Fruit fly (Drosophila melanogaster) whole organism, embryonic: ENCODE measurements around the gene Tim17b1.
A peak's percentile ranks its signal among the peaks of the same experiment; 100 is the strongest.

Experiments used
- Ada2b ChIP-seq: fragments of 200-800 bp; sonication (Bioruptor generic); IDR thresholded peaks from 2 replicates; pipeline ENCODE4 v1.3.6; 2022; ENCODE audit warnings: missing biosample characterization, missing genetic modification characterization
- Antp ChIP-seq: fragments of 200-800 bp; sonication (Bioruptor generic); optimal IDR thresholded peaks from 3 replicates; lab custom pipeline; 2016; ENCODE audit warnings: missing biosample characterization, missing genetic modification characterization
- CG10431 ChIP-seq: fragments of 200-800 bp; sonication (Bioruptor generic); optimal IDR thresholded peaks from 3 replicates; lab custom pipeline; 2018; ENCODE audit warnings: missing biosample characterization, mild to moderate bottlenecking, missing genetic modification characterization
- CG11398 ChIP-seq: fragments of 200-800 bp; sonication (Bioruptor generic); optimal IDR thresholded peaks from 2 replicates; lab custom pipeline; 2016; ENCODE audit warnings: missing biosample characterization, missing genetic modification characterization
- CG11560 ChIP-seq: fragments of 200-800 bp; sonication (Bioruptor generic); IDR thresholded peaks from 3 replicates; pipeline ENCODE4 v1.3.6; 2022; ENCODE audit warnings: missing biosample characterization, missing genetic modification characterization
- CG12391 ChIP-seq: fragments of 200-800 bp; sonication (Bioruptor generic); optimal IDR thresholded peaks from 3 replicates; lab custom pipeline; 2018; ENCODE audit warnings: missing biosample characterization, mild to moderate bottlenecking, missing genetic modification characterization, moderate library complexity
- CG12744 ChIP-seq: fragments of 200-800 bp; sonication (Bioruptor generic); optimal IDR thresholded peaks from 2 replicates; lab custom pipeline; 2016; ENCODE audit warnings: missing biosample characterization, missing genetic modification characterization
- CG17612 ChIP-seq: fragments of 200-800 bp; sonication (Bioruptor generic); IDR thresholded peaks from 2 replicates; pipeline ENCODE4 v1.3.6; 2022; ENCODE audit warnings: missing biosample characterization, missing genetic modification characterization
- CG30020 ChIP-seq: fragments of 200-800 bp; optimal IDR thresholded peaks from 2 replicates; lab custom pipeline; 2019; ENCODE audit warnings: missing biosample characterization, mild to moderate bottlenecking, missing genetic modification characterization, moderate library complexity
- CG31365 ChIP-seq: fragments of 200-800 bp; sonication (Bioruptor generic); optimal IDR thresholded peaks from 2 replicates; lab custom pipeline; 2018; ENCODE audit warnings: missing biosample characterization, mild to moderate bottlenecking, missing genetic modification characterization
- CG42726 ChIP-seq: fragments of 200-800 bp; sonication (Bioruptor generic); IDR thresholded peaks from 2 replicates; pipeline ENCODE4 v1.3.6; 2022; ENCODE audit warnings: missing biosample characterization, missing genetic modification characterization; ENCODE audit not compliant: partially characterized antibody
- CG4820 ChIP-seq: fragments of 200-800 bp; sonication (Bioruptor generic); optimal IDR thresholded peaks from 3 replicates; lab custom pipeline; 2016; ENCODE audit warnings: missing biosample characterization, missing genetic modification characterization
- CG4854 ChIP-seq: fragments of 200-800 bp; sonication (Bioruptor generic); optimal IDR thresholded peaks from 2 replicates; lab custom pipeline; 2016; ENCODE audit warnings: missing biosample characterization, missing genetic modification characterization, inconsistent platforms
- CG8290 ChIP-seq, 3 experiments: fragments of 200-800 bp; sonication (Bioruptor generic); optimal IDR thresholded peaks; 2 replicates each; lab custom pipeline; 2016 to 2019; ENCODE audit warnings: missing biosample characterization in 3 of 3, missing genetic modification characterization in 3 of 3, mild to moderate bottlenecking in 2 of 3, moderate library complexity in 1 of 3
- CG8388 ChIP-seq: fragments of 200-800 bp; sonication (Bioruptor generic); optimal IDR thresholded peaks from 2 replicates; lab custom pipeline; 2019; ENCODE audit warnings: missing biosample characterization, mild to moderate bottlenecking, missing genetic modification characterization, moderate library complexity
- Chrac-16 ChIP-seq: fragments of 200-800 bp; sonication (Bioruptor generic); optimal IDR thresholded peaks from 3 replicates; lab custom pipeline; 2016; ENCODE audit warnings: missing biosample characterization, missing genetic modification characterization
- D19A ChIP-seq: fragments of 200-800 bp; optimal IDR thresholded peaks from 3 replicates; lab custom pipeline; 2019; ENCODE audit warnings: missing biosample characterization, mild to moderate bottlenecking, missing genetic modification characterization, moderate library complexity
- Dbx ChIP-seq: fragments of 200-800 bp; sonication (Bioruptor generic); IDR thresholded peaks from 3 replicates; pipeline ENCODE4 v1.3.6; 2022; ENCODE audit warnings: missing biosample characterization, missing genetic modification characterization
- Drgx ChIP-seq: fragments of 200-800 bp; sonication (Bioruptor generic); IDR thresholded peaks from 2 replicates; pipeline ENCODE4 v1.3.6; 2022; ENCODE audit warnings: missing biosample characterization, missing genetic modification characterization
- Ets65A ChIP-seq: fragments of 200-800 bp; sonication (Bioruptor generic); peaks from one replicate; lab custom pipeline; 2016; ENCODE audit warnings: missing biosample characterization, missing genetic modification characterization
- HLH54F ChIP-seq: fragments of 200-800 bp; sonication (Bioruptor generic); optimal IDR thresholded peaks from 3 replicates; lab custom pipeline; 2016; ENCODE audit warnings: missing biosample characterization, missing genetic modification characterization
- HmgD ChIP-seq: fragments of 200-800 bp; sonication (Bioruptor generic); optimal IDR thresholded peaks from 3 replicates; lab custom pipeline; 2016; ENCODE audit warnings: missing biosample characterization, missing genetic modification characterization
- Hr78 ChIP-seq, 2 experiments: fragments of 200-800 bp in 1 of 2; fragments of >200 bp in 1 of 2; sonication (Bioruptor generic) in 1 of 2; optimal IDR thresholded peaks; 2 replicates each; lab custom pipeline; 2017 to 2019; ENCODE audit warnings: missing biosample characterization in 2 of 2, missing genetic modification characterization in 2 of 2, mild to moderate bottlenecking in 1 of 2, moderate library complexity in 1 of 2
- Mad ChIP-seq: fragments of 200-800 bp; sonication (Bioruptor generic); optimal IDR thresholded peaks from 2 replicates; lab custom pipeline; 2016; ENCODE audit warnings: missing biosample characterization, missing genetic modification characterization
- Med ChIP-seq: fragments of 200-800 bp; sonication (Bioruptor generic); peaks from one replicate; lab custom pipeline; 2016; ENCODE audit warnings: missing biosample characterization, missing genetic modification characterization, mild to moderate bottlenecking, inconsistent platforms, moderate library complexity
- Mrtf ChIP-seq: fragments of 200-800 bp; sonication (Bioruptor generic); IDR thresholded peaks from 3 replicates; pipeline ENCODE4 v1.3.6; 2022; ENCODE audit warnings: missing biosample characterization, missing genetic modification characterization
- NC2β ChIP-seq: fragments of 200-800 bp; sonication (Bioruptor generic); optimal IDR thresholded peaks from 2 replicates; lab custom pipeline; 2016; ENCODE audit warnings: missing biosample characterization, missing genetic modification characterization
- Oli ChIP-seq: fragments of 200-800 bp; sonication (Bioruptor generic); optimal IDR thresholded peaks from 2 replicates; lab custom pipeline; 2018; ENCODE audit warnings: missing biosample characterization, mild to moderate bottlenecking, missing genetic modification characterization, moderate library complexity
- Pdp1 ChIP-seq, 2 experiments: fragments of 200-800 bp; sonication (Bioruptor generic); optimal IDR thresholded peaks; 3 replicates each; lab custom pipeline; 2016; ENCODE audit warnings: missing biosample characterization in 2 of 2, missing genetic modification characterization in 2 of 2, mild to moderate bottlenecking in 1 of 2, moderate library complexity in 1 of 2
- Sin3A ChIP-seq: fragments of >200 bp; optimal IDR thresholded peaks from 2 replicates; lab custom pipeline; 2018
- Sry-β ChIP-seq: fragments of 200-800 bp; sonication (Bioruptor generic); optimal IDR thresholded peaks from 2 replicates; lab custom pipeline; 2018; ENCODE audit warnings: missing biosample characterization, mild to moderate bottlenecking, missing genetic modification characterization, moderate library complexity
- ara ChIP-seq: fragments of 200-800 bp; sonication (Bioruptor generic); IDR thresholded peaks from 2 replicates; pipeline ENCODE4 v1.3.6; 2022; ENCODE audit warnings: missing biosample characterization, missing genetic modification characterization
- crp ChIP-seq, 2 experiments: fragments of 200-800 bp; sonication (Bioruptor generic); optimal IDR thresholded peaks; 2 replicates in 1 of 2; 3 replicates in 1 of 2; lab custom pipeline; 2017; ENCODE audit warnings: missing biosample characterization in 2 of 2, missing genetic modification characterization in 2 of 2, mild to moderate bottlenecking in 1 of 2, moderate library complexity in 1 of 2
- cwo ChIP-seq: fragments of 200-800 bp; sonication (Bioruptor generic); optimal IDR thresholded peaks from 3 replicates; lab custom pipeline; 2017; ENCODE audit warnings: missing biosample characterization, missing genetic modification characterization, mild to moderate bottlenecking, moderate library complexity, missing genetic modification reagents
- dimm ChIP-seq: fragments of 200-800 bp; sonication (Bioruptor generic); IDR thresholded peaks from 2 replicates; pipeline ENCODE4 v1.3.6; 2022; ENCODE audit warnings: missing biosample characterization, missing genetic modification characterization
- eve ChIP-seq, 2 experiments: fragments of >200 bp; optimal IDR thresholded peaks; 2 replicates each; lab custom pipeline; 2017; ENCODE audit warnings: missing biosample characterization in 2 of 2, missing genetic modification characterization in 2 of 2
- h ChIP-seq: fragments of >200 bp; optimal IDR thresholded peaks from 2 replicates; lab custom pipeline; 2017
- ind ChIP-seq: fragments of 200-800 bp; sonication (Bioruptor generic); optimal IDR thresholded peaks from 3 replicates; lab custom pipeline; 2016; ENCODE audit warnings: missing biosample characterization, missing genetic modification characterization
- jigr1 ChIP-seq: fragments of 200-800 bp; sonication (Bioruptor generic); IDR thresholded peaks from 3 replicates; pipeline ENCODE4 v1.3.6; 2022; ENCODE audit warnings: missing biosample characterization, missing genetic modification characterization
- nau ChIP-seq: fragments of 200-800 bp; sonication (Bioruptor generic); optimal IDR thresholded peaks from 3 replicates; lab custom pipeline; 2017; ENCODE audit warnings: missing biosample characterization, mild to moderate bottlenecking, missing genetic modification characterization, missing genetic modification reagents
- nom ChIP-seq: fragments of 200-800 bp; sonication (Bioruptor generic); optimal IDR thresholded peaks from 2 replicates; lab custom pipeline; 2017; ENCODE audit warnings: missing biosample characterization, missing genetic modification characterization, mild to moderate bottlenecking, moderate library complexity, missing genetic modification reagents
- org-1 ChIP-seq: fragments of 200-800 bp; sonication (Bioruptor generic); optimal IDR thresholded peaks from 2 replicates; lab custom pipeline; 2017; ENCODE audit warnings: missing biosample characterization, missing genetic modification characterization
- otp ChIP-seq: fragments of 200-800 bp; sonication (Bioruptor generic); IDR thresholded peaks from 3 replicates; pipeline ENCODE4, ENCODE4 v1.3.6; 2022; ENCODE audit warnings: missing biosample characterization, missing genetic modification characterization
- repo ChIP-seq: fragments of 200-800 bp; sonication (Bioruptor generic); optimal IDR thresholded peaks from 2 replicates; lab custom pipeline; 2016; ENCODE audit warnings: missing biosample characterization, missing genetic modification characterization
- sc ChIP-seq, 3 experiments: fragments of >200 bp in 2 of 3; fragments of 200-800 bp in 1 of 3; sonication (Bioruptor generic) in 1 of 3; optimal IDR thresholded peaks; 2 replicates in 2 of 3; 3 replicates in 1 of 3; lab custom pipeline; 2017; ENCODE audit warnings: mild to moderate bottlenecking in 1 of 3, missing biosample characterization in 1 of 3, missing genetic modification characterization in 1 of 3, missing genetic modification reagents in 1 of 3
- sd ChIP-seq: fragments of 200-800 bp; sonication (Bioruptor generic); optimal IDR thresholded peaks from 3 replicates; lab custom pipeline; 2018; ENCODE audit warnings: missing biosample characterization, mild to moderate bottlenecking, missing genetic modification characterization, moderate library complexity
- sug ChIP-seq: fragments of 200-800 bp; optimal IDR thresholded peaks from 2 replicates; lab custom pipeline; 2019; ENCODE audit warnings: missing biosample characterization, mild to moderate bottlenecking, missing genetic modification characterization, moderate library complexity
- vfl ChIP-seq: fragments of 200-800 bp; sonication (Bioruptor generic); optimal IDR thresholded peaks from 2 replicates; lab custom pipeline; 2016; ENCODE audit warnings: missing biosample characterization, missing genetic modification characterization
- vvl ChIP-seq: fragments of 200-800 bp; sonication (Bioruptor generic); IDR thresholded peaks from 2 replicates; pipeline ENCODE4 v1.3.6; 2022; ENCODE audit warnings: missing biosample characterization, missing genetic modification characterization

The Tim17b1 gene

dm6 chr3R:5316790-5317189, 16.8 kb downstream of the Tim17b1 start:
- TF ChIP-seq CG12744 (GFP tag; lab: Kevin White, UChicago) (no peak), CG30020 (tag; lab: Kevin White, UChicago) (no peak), sc (optimal IDR thresholded peaks at IDR 0.05; lab: Kevin White, UChicago) (no peak), sc (GFP tag; optimal IDR thresholded peaks at IDR 0.05; lab: Kevin White, UChicago) (no peak), ara (GFP tag; lab: Robert Waterston, UW) (0 out of 2 replicates have a peak, but pooled peaks have one; percentile 13), vfl (GFP tag; lab: Kevin White, UChicago) (no peak), Mrtf (GFP tag; lab: Robert Waterston, UW) (0 out of 3 replicates have a peak, but pooled peaks have one; percentile 10), Ets65A (peak; percentile 52), sug (tag; lab: Kevin White, UChicago) (peak; percentile 61), otp (GFP tag; lab: Robert Waterston, UW) (no peak), Drgx (GFP tag; lab: Robert Waterston, UW) (0 out of 2 replicates have a peak, but pooled peaks have one; percentile 23), cwo (GFP tag; lab: Kevin White, UChicago) (peak; percentile 24)
- TF ChIP-seq, all 482 proteins: peak for 6

- no peak for TF ChIP-seq org-1 (GFP tag; lab: Kevin White, UChicago)
- no peak for TF ChIP-seq NC2β (GFP tag; lab: Kevin White, UChicago)
- no peak for TF ChIP-seq CG4820 (GFP tag; lab: Kevin White, UChicago)
- TF ChIP-seq crp (GFP tag; optimal IDR thresholded peaks at IDR 0.05; lab: Kevin White, UChicago): no peak
- TF ChIP-seq CG10431 (GFP tag; lab: Kevin White, UChicago): no peak
- TF ChIP-seq nom (GFP tag; lab: Kevin White, UChicago): peak; percentile 36
- no peak for TF ChIP-seq Hr78 (GFP tag; optimal IDR thresholded peaks at IDR 0.05; lab: Kevin White, UChicago)
- no peak for TF ChIP-seq nau (GFP tag; lab: Kevin White, UChicago)
- TF ChIP-seq D19A: no peak
- no peak for TF ChIP-seq Oli (tag; lab: Kevin White, UChicago)
- no peak for TF ChIP-seq Sry-β (GFP tag; lab: Kevin White, UChicago)
- TF ChIP-seq CG4854 (GFP tag; lab: Kevin White, UChicago): no peak
- no peak for TF ChIP-seq dimm (GFP tag; lab: Robert Waterston, UW)
- no peak for TF ChIP-seq Antp (GFP tag; lab: Kevin White, UChicago)
- no peak for TF ChIP-seq jigr1
- TF ChIP-seq vvl (GFP tag; lab: Robert Waterston, UW): peak; percentile 22; the same call in 1 of the 2 replicates
- peak in 1 of 2 experiments; percentile 54 for TF ChIP-seq eve (GFP tag; optimal IDR thresholded peaks at IDR 0.05; lab: Kevin White, UChicago)
- no peak for TF ChIP-seq CG8290 (GFP tag; optimal IDR thresholded peaks at IDR 0.05; lab: Kevin White, UChicago)
- TF ChIP-seq CG8290 (tag; optimal IDR thresholded peaks at IDR 0.05; lab: Kevin White, UChicago): no peak
- TF ChIP-seq Ada2b (GFP tag; lab: Robert Waterston, UW): no peak
- no peak for TF ChIP-seq Mad (GFP tag; lab: Kevin White, UChicago)
- TF ChIP-seq CG11398 (GFP tag; lab: Kevin White, UChicago): no peak
- TF ChIP-seq CG8388 (GFP tag; lab: Kevin White, UChicago): peak; percentile 29
- TF ChIP-seq Dbx: no peak
- TF ChIP-seq Sin3A (lab: Kevin White, UChicago): no peak
- no peak for TF ChIP-seq HLH54F
- TF ChIP-seq CG17612: no peak
- TF ChIP-seq sd (tag; lab: Kevin White, UChicago): no peak
- TF ChIP-seq h (lab: Kevin White, UChicago): no peak
- no peak for TF ChIP-seq Chrac-16 (GFP tag; lab: Kevin White, UChicago)
- no peak for TF ChIP-seq CG31365
- TF ChIP-seq CG42726 (GFP tag; lab: Robert Waterston, UW): no peak
- no peak for TF ChIP-seq HmgD
- TF ChIP-seq CG11560 (tag; lab: Robert Waterston, UW): no peak
- no peak for TF ChIP-seq ind (GFP tag; lab: Kevin White, UChicago)
- peak in 1 of 2 experiments; percentile 1 for TF ChIP-seq Pdp1 (GFP tag; optimal IDR thresholded peaks at IDR 0.05; lab: Kevin White, UChicago)
- peak; percentile 2 for TF ChIP-seq Med (GFP tag; lab: Kevin White, UChicago)
- TF ChIP-seq CG12391 (tag; lab: Kevin White, UChicago): no peak
- TF ChIP-seq repo (GFP tag; lab: Kevin White, UChicago): no peak
These were observed 17.7 kb downstream of the Tim17b1 start for dm6 chr3R:5317654-5318129.
